Fruit fly (Drosophila melanogaster) S2 (cell line): ENCODE measurements around the gene Lectin-galC1.

Source experiments
- CG8478 ChIP-seq: fragments of >200 bp; optimal IDR thresholded peaks from 2 replicates; lab custom pipeline; 2018
- CTCF ChIP-seq, 2 experiments: fragments of >200 bp; optimal IDR thresholded peaks; 2 replicates each; lab custom pipeline; 2018

- TF ChIP-seq CG8478 (lab: Kevin White, UChicago) (no peak), CTCF (optimal IDR thresholded peaks at IDR 0.05; lab: Kevin White, UChicago) (no peak)
Observed at dm6 chr2L:19455723-19456122, 38.5 kb downstream of the Lectin-galC1 start.
